Worm (Caenorhabditis elegans): ENCODE data around the gene nhr-63.
"Not testable (repeated sequence)": the region's sequence is repeated elsewhere in the genome, so short reads cannot be mapped to it uniquely, and the experiment has no call there.

nhr-63 gene

DNA sequence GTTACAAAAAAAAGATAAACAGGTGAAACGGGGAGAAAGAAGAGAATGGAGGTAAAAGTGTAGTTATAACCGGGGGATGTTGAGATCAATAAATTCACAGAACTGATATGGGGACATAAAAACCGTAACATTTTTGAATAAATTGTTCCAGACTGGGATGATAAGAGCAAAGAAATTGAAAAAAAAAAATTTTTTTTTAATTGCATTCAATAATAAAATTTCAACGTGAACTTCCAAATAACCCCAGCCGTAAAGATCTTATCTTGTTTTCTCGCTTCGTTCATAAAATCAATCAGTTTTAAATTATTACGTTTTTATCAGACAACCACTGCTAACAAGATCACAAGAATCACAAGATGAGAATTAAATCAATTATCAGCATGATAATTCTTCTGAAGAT lies 10.5 kb upstream of the nhr-63 start, which contains the start of gene C06C6.7:
Gene C06C6.7, plus strand, starts transcription at position 301 of the 400 bp plus-strand sequence.
- not testable (repeated sequence) for TF ChIP-seq zag-1 (tag; optimal IDR thresholded peaks at IDR 0.05); nhr-23 (tag; optimal IDR thresholded peaks at IDR 0.05); lin-13 (GFP tag; optimal IDR thresholded peaks at IDR 0.05)

ce11 chrV:15996655-15997186 lies 5.7 kb upstream of the nhr-63 start, which contains the start of the genes C06C6.9 and C06C6.8:
Gene C06C6.9 (minus strand): TSS chrV:15996755.
Gene C06C6.8 (plus strand): TSS chrV:15997136.
- no peak for TF ChIP-seq lsy-2 (tag; optimal IDR thresholded peaks at IDR 0.05)
- no peak for TF ChIP-seq ceh-82 (tag; optimal IDR thresholded peaks at IDR 0.05)
- TF ChIP-seq mbf-1 (tag; optimal IDR thresholded peaks at IDR 0.05) = no peak
- no peak for TF ChIP-seq lin-39 (tag; optimal IDR thresholded peaks at IDR 0.05)
- no peak for TF ChIP-seq gmeb-1 (tag; optimal IDR thresholded peaks at IDR 0.05)
- TF ChIP-seq peb-1 (tag; optimal IDR thresholded peaks at IDR 0.05) = no peak
- no peak for TF ChIP-seq C34F6.9 (tag; optimal IDR thresholded peaks at IDR 0.05)
- no peak for TF ChIP-seq snpc-4 (tag; optimal IDR thresholded peaks at IDR 0.05)
- TF ChIP-seq ZK546.5 (tag; optimal IDR thresholded peaks at IDR 0.05) = no peak
- TF ChIP-seq nhr-12 (tag; optimal IDR thresholded peaks at IDR 0.05) = no peak

DNA sequence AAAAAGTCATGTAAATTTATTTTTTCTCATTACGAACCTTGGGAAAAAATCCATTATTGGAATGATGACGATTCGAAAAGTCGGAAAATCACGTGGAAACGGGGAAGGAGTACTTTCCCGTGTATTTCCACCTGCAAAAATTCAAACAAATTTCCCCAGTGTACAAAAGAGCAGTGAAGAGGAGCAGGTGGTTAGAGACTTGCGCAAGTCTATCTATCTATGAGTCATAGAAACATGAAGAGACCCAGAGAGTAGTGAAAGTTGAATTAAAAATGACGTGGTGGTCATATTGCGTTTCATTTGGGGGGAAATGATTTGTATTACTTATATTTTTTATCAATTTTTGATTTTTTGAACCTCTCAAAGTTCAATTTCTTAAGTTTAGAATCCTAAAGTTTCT lies 2.0 kb upstream of the nhr-63 start, which contains the start of gene nhr-50:
Gene nhr-50, minus strand, starts transcription at position 199 of the 400 bp plus-strand sequence.
- TF ChIP-seq nhr-25 (tag; optimal IDR thresholded peaks at IDR 0.05) (no peak), lin-39 (tag; optimal IDR thresholded peaks at IDR 0.05) (no peak), snpc-4 (tag; optimal IDR thresholded peaks at IDR 0.05) (no peak), nhr-21 (tag; optimal IDR thresholded peaks at IDR 0.05) (peak; percentile 45), ceh-16 (tag; optimal IDR thresholded peaks at IDR 0.05) (no peak), elt-1 (tag; optimal IDR thresholded peaks at IDR 0.05) (no peak), egl-27 (tag; optimal IDR thresholded peaks at IDR 0.05) (peak; percentile 57), dmd-4 (tag; optimal IDR thresholded peaks at IDR 0.05) (no peak), gmeb-1 (tag; optimal IDR thresholded peaks at IDR 0.05) (peak; percentile 8), mdl-1 (tag; optimal IDR thresholded peaks at IDR 0.05) (no peak), unc-62 (GFP tag; optimal IDR thresholded peaks at IDR 0.05) (no peak), C34F6.9 (tag; optimal IDR thresholded peaks at IDR 0.05) (peak; percentile 45), elt-3 (tag; optimal IDR thresholded peaks at IDR 0.05) (no peak), sma-9 (GFP tag; optimal IDR thresholded peaks at IDR 0.05) (peak; percentile 91), sma-9 (tag; optimal IDR thresholded peaks at IDR 0.05) (no peak), ztf-4 (tag; optimal IDR thresholded peaks at IDR 0.05) (peak; percentile 8), sma-3 (GFP tag; optimal IDR thresholded peaks at IDR 0.05) (peak; percentile 69), peb-1 (tag; optimal IDR thresholded peaks at IDR 0.05) (no peak), ztf-1 (GFP tag; conservative IDR thresholded peaks at IDR 0.05) (no peak), Y55F3AM.14 (GFP tag; optimal IDR thresholded peaks at IDR 0.05) (no peak), nhr-11 (tag; optimal IDR thresholded peaks at IDR 0.05) (no peak), mbf-1 (tag; optimal IDR thresholded peaks at IDR 0.05) (no peak), F13H6.1 (tag; optimal IDR thresholded peaks at IDR 0.05) (peak; percentile 53), fos-1 (tag; optimal IDR thresholded peaks at IDR 0.05) (peak; percentile 99), nhr-129 (tag; optimal IDR thresholded peaks at IDR 0.05) (peak; percentile 54), crh-2 (tag; optimal IDR thresholded peaks at IDR 0.05) (peak; percentile 83), sem-4 (tag; optimal IDR thresholded peaks at IDR 0.05) (no peak), blmp-1 (tag; optimal IDR thresholded peaks at IDR 0.05; ENCODE audit: insufficient read depth) (peak; percentile 97)

DNA sequence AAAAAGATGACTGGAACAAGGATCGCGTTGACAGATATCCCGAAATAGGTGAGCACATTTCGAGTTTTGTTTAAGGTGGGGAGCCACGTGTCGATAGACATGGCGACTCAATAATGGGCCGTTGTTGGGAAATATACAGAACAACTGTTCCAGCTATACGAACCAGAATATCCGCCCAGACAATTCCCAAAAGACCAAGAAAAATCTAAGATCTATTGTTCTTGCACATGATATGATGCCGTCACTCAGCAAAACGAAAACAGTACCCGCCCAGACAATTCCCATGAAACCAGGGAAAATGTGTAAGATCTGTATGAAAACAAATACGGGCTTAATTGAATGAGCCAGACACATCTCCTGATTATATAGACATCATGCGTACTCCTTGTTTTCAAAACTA lies 5.1 kb downstream of the nhr-63 start, which contains the start of gene str-231:
Gene str-231, minus strand, starts transcription at position 101 of the 400 bp plus-strand sequence.
- no peak for TF ChIP-seq ZK546.5 (tag; optimal IDR thresholded peaks at IDR 0.05)
- no peak for TF ChIP-seq nhr-10 (tag; optimal IDR thresholded peaks at IDR 0.05)
- TF ChIP-seq egl-27 (tag; optimal IDR thresholded peaks at IDR 0.05) = no peak

ce11 chrV:16009564-16009963 lies 7.2 kb downstream of the nhr-63 start, which contains the start of gene str-233:
Gene str-233 (minus strand): TSS chrV:16009664.
- TF ChIP-seq mdl-1 (tag; optimal IDR thresholded peaks at IDR 0.05) = no peak
- TF ChIP-seq nhr-129 (tag; optimal IDR thresholded peaks at IDR 0.05) = no peak
